Fruit fly (Drosophila melanogaster) whole organism, embryonic: ENCODE results near the gene CG13982.

Experiments
- CG10209 ChIP-seq: fragments of 200-800 bp; sonication (Bioruptor generic); optimal IDR thresholded peaks from 3 replicates; lab custom pipeline; 2017; ENCODE audit warnings: missing biosample characterization, mild to moderate bottlenecking, missing genetic modification characterization, missing genetic modification reagents
- CG10654 ChIP-seq: fragments of 200-800 bp; sonication (Bioruptor generic); optimal IDR thresholded peaks from 2 replicates; lab custom pipeline; 2016; ENCODE audit warnings: missing biosample characterization, missing genetic modification characterization
- CG12391 ChIP-seq: fragments of 200-800 bp; sonication (Bioruptor generic); optimal IDR thresholded peaks from 3 replicates; lab custom pipeline; 2018; ENCODE audit warnings: missing biosample characterization, mild to moderate bottlenecking, missing genetic modification characterization, moderate library complexity
- CG12942 ChIP-seq: fragments of 200-800 bp; sonication (Bioruptor generic); optimal IDR thresholded peaks from 3 replicates; lab custom pipeline; 2016; ENCODE audit warnings: missing biosample characterization, missing genetic modification characterization
- CG13123 ChIP-seq: fragments of 200-800 bp; sonication (Bioruptor generic); optimal IDR thresholded peaks from 2 replicates; lab custom pipeline; 2016; ENCODE audit warnings: missing biosample characterization, missing genetic modification characterization
- CG14667 ChIP-seq: fragments of 200-800 bp; sonication (Bioruptor generic); IDR thresholded peaks from 2 replicates; pipeline ENCODE4 v1.3.6; 2022; ENCODE audit warnings: missing biosample characterization, missing genetic modification characterization
- CG1529 ChIP-seq: fragments of 200-800 bp; sonication (Bioruptor generic); optimal IDR thresholded peaks from 3 replicates; lab custom pipeline; 2018; ENCODE audit warnings: missing biosample characterization, missing genetic modification characterization
- CG1603 ChIP-seq: fragments of 200-800 bp; sonication (Bioruptor generic); optimal IDR thresholded peaks from 2 replicates; lab custom pipeline; 2019; ENCODE audit warnings: missing biosample characterization, mild to moderate bottlenecking, missing genetic modification characterization, moderate library complexity
- CG1647 ChIP-seq: fragments of 200-800 bp; sonication (Bioruptor generic); optimal IDR thresholded peaks from 3 replicates; lab custom pipeline; 2016; ENCODE audit warnings: missing biosample characterization, missing genetic modification characterization
- CG16813 ChIP-seq: fragments of 200-800 bp; sonication (Bioruptor generic); IDR thresholded peaks from 3 replicates; pipeline ENCODE4 v1.3.6; 2022; ENCODE audit warnings: missing biosample characterization, missing genetic modification characterization; ENCODE audit not compliant: partially characterized antibody
- CG17186 ChIP-seq: fragments of 200-800 bp; sonication (Bioruptor generic); optimal IDR thresholded peaks from 3 replicates; lab custom pipeline; 2017; ENCODE audit warnings: missing biosample characterization, missing genetic modification reagents, missing genetic modification characterization
- CG17829 ChIP-seq: fragments of 200-800 bp; optimal IDR thresholded peaks from 2 replicates; lab custom pipeline; 2019; ENCODE audit warnings: missing biosample characterization, mild to moderate bottlenecking, missing genetic modification characterization, moderate library complexity
- CG2889 ChIP-seq: fragments of 200-800 bp; sonication (Bioruptor generic); IDR thresholded peaks from 3 replicates; pipeline ENCODE4 v1.3.6; 2022; ENCODE audit warnings: missing biosample characterization, missing genetic modification characterization
- CG34422 ChIP-seq: fragments of 200-800 bp; sonication (Bioruptor generic); IDR thresholded peaks from 3 replicates; pipeline ENCODE4 v1.3.6; 2022; ENCODE audit warnings: missing biosample characterization, missing genetic modification characterization
- CG42726 ChIP-seq: fragments of 200-800 bp; sonication (Bioruptor generic); IDR thresholded peaks from 2 replicates; pipeline ENCODE4 v1.3.6; 2022; ENCODE audit warnings: missing biosample characterization, missing genetic modification characterization; ENCODE audit not compliant: partially characterized antibody
- CG6765 ChIP-seq: fragments of 200-800 bp; sonication (Bioruptor generic); optimal IDR thresholded peaks from 3 replicates; lab custom pipeline; 2017; ENCODE audit warnings: missing biosample characterization, mild to moderate bottlenecking, missing genetic modification characterization
- CG6791 ChIP-seq: fragments of 200-800 bp; sonication (Bioruptor generic); IDR thresholded peaks from 3 replicates; pipeline ENCODE4 v1.3.6; 2022; ENCODE audit warnings: missing biosample characterization, missing genetic modification characterization; ENCODE audit not compliant: partially characterized antibody
- CG7372 ChIP-seq: fragments of 200-800 bp; sonication (Bioruptor generic); IDR thresholded peaks from 2 replicates; pipeline ENCODE4 v1.3.6; 2022; ENCODE audit warnings: missing biosample characterization, missing genetic modification characterization
- CG7556 ChIP-seq: fragments of 200-800 bp; sonication (Bioruptor generic); optimal IDR thresholded peaks from 2 replicates; lab custom pipeline; 2017; ENCODE audit warnings: missing biosample characterization, mild to moderate bottlenecking, missing genetic modification characterization
- CG7987 ChIP-seq: fragments of 200-800 bp; sonication (Bioruptor generic); optimal IDR thresholded peaks from 2 replicates; lab custom pipeline; 2018; ENCODE audit warnings: missing biosample characterization, mild to moderate bottlenecking, missing genetic modification characterization, moderate library complexity
- Dbx ChIP-seq: fragments of 200-800 bp; sonication (Bioruptor generic); IDR thresholded peaks from 3 replicates; pipeline ENCODE4 v1.3.6; 2022; ENCODE audit warnings: missing biosample characterization, missing genetic modification characterization
- Dref ChIP-seq: fragments of 200-800 bp; sonication (Bioruptor generic); IDR thresholded peaks from 2 replicates; pipeline ENCODE4 v1.3.6; 2022; ENCODE audit warnings: missing biosample characterization, missing genetic modification characterization
- Gsc ChIP-seq: fragments of 200-800 bp; sonication (Bioruptor generic); IDR thresholded peaks from 2 replicates; pipeline ENCODE4 v1.3.6; 2022; ENCODE audit warnings: missing biosample characterization, missing genetic modification characterization
- H15 ChIP-seq: fragments of 200-800 bp; sonication (Bioruptor generic); IDR thresholded peaks from 3 replicates; pipeline ENCODE4 v1.3.6; 2022; ENCODE audit warnings: missing biosample characterization, missing genetic modification characterization
- Hand ChIP-seq: fragments of 200-800 bp; sonication (Bioruptor generic); optimal IDR thresholded peaks from 2 replicates; lab custom pipeline; 2017; ENCODE audit warnings: mild to moderate bottlenecking, missing biosample characterization, missing genetic modification reagents, missing genetic modification characterization
- Oli ChIP-seq: fragments of 200-800 bp; sonication (Bioruptor generic); optimal IDR thresholded peaks from 2 replicates; lab custom pipeline; 2018; ENCODE audit warnings: missing biosample characterization, mild to moderate bottlenecking, missing genetic modification characterization, moderate library complexity
- Six4 ChIP-seq: fragments of 200-800 bp; sonication (Bioruptor generic); optimal IDR thresholded peaks from 2 replicates; lab custom pipeline; 2016; ENCODE audit warnings: missing biosample characterization, missing genetic modification characterization
- Tbp ChIP-seq: fragments of >200 bp; optimal IDR thresholded peaks from 2 replicates; lab custom pipeline; 2018; ENCODE audit warnings: missing biosample characterization, missing genetic modification characterization
- Vsx1 ChIP-seq: fragments of 200-800 bp; sonication (Bioruptor generic); optimal IDR thresholded peaks from 2 replicates; lab custom pipeline; 2017; ENCODE audit warnings: missing biosample characterization, mild to moderate bottlenecking, missing genetic modification characterization, missing genetic modification reagents
- cato ChIP-seq: fragments of 200-800 bp; sonication (Bioruptor generic); optimal IDR thresholded peaks from 2 replicates; lab custom pipeline; 2016; ENCODE audit warnings: missing biosample characterization, missing genetic modification characterization, borderline replicate concordance
- disco-r ChIP-seq: fragments of 200-800 bp; sonication (Bioruptor generic); optimal IDR thresholded peaks from 2 replicates; lab custom pipeline; 2016; ENCODE audit warnings: missing biosample characterization, missing genetic modification characterization
- dysf ChIP-seq: fragments of 200-800 bp; sonication (Bioruptor generic); IDR thresholded peaks from 3 replicates; pipeline ENCODE4 v1.3.6; 2022; ENCODE audit warnings: missing biosample characterization, missing genetic modification characterization
- eyg ChIP-seq: fragments of 200-800 bp; sonication (Bioruptor generic); optimal IDR thresholded peaks from 3 replicates; lab custom pipeline; 2016; ENCODE audit warnings: missing biosample characterization, missing genetic modification characterization
- fd3F ChIP-seq: fragments of 200-800 bp; sonication (Bioruptor generic); optimal IDR thresholded peaks from 2 replicates; lab custom pipeline; 2018; ENCODE audit warnings: missing biosample characterization, mild to moderate bottlenecking, missing genetic modification characterization, moderate library complexity
- fru ChIP-seq: fragments of >200 bp; optimal IDR thresholded peaks from 2 replicates; lab custom pipeline; 2017
- h ChIP-seq: fragments of >200 bp; optimal IDR thresholded peaks from 2 replicates; lab custom pipeline; 2017
- ken ChIP-seq: fragments of 200-800 bp; sonication (Bioruptor generic); IDR thresholded peaks from 3 replicates; pipeline ENCODE4 v1.3.6; 2022; ENCODE audit warnings: missing biosample characterization, missing genetic modification characterization
- lola ChIP-seq, 3 experiments: fragments of >200 bp in 2 of 3; fragments of 200-800 bp in 1 of 3; sonication (Bioruptor generic) in 1 of 3; optimal IDR thresholded peaks; 2 replicates each; lab custom pipeline; 2017 to 2019; ENCODE audit warnings: missing biosample characterization in 3 of 3, missing genetic modification characterization in 3 of 3, mild to moderate bottlenecking in 1 of 3, moderate library complexity in 1 of 3
- nau ChIP-seq: fragments of 200-800 bp; sonication (Bioruptor generic); optimal IDR thresholded peaks from 3 replicates; lab custom pipeline; 2017; ENCODE audit warnings: missing biosample characterization, mild to moderate bottlenecking, missing genetic modification characterization, missing genetic modification reagents
- pros ChIP-seq: fragments of 200-800 bp; sonication (Bioruptor generic); optimal IDR thresholded peaks from 3 replicates; lab custom pipeline; 2019; ENCODE audit warnings: missing biosample characterization, mild to moderate bottlenecking, missing genetic modification characterization, moderate library complexity
- ro ChIP-seq: fragments of 200-800 bp; sonication (Bioruptor generic); IDR thresholded peaks from 2 replicates; pipeline ENCODE4 v1.3.6; 2022; ENCODE audit warnings: missing biosample characterization, missing genetic modification characterization
- schlank ChIP-seq: fragments of 200-800 bp; sonication (Bioruptor generic); optimal IDR thresholded peaks from 2 replicates; lab custom pipeline; 2018; ENCODE audit warnings: missing biosample characterization, mild to moderate bottlenecking, missing genetic modification characterization
- sr ChIP-seq: fragments of 200-800 bp; sonication (Bioruptor generic); IDR thresholded peaks from 3 replicates; pipeline ENCODE4 v1.3.6; 2022; ENCODE audit warnings: missing biosample characterization, missing genetic modification characterization
- tap ChIP-seq: fragments of 200-800 bp; optimal IDR thresholded peaks from 3 replicates; lab custom pipeline; 2019; ENCODE audit warnings: missing biosample characterization, mild to moderate bottlenecking, missing genetic modification characterization, moderate library complexity
- tna ChIP-seq: fragments of 200-800 bp; sonication (Bioruptor generic); IDR thresholded peaks from 2 replicates; pipeline ENCODE4 v1.3.6; 2022; ENCODE audit warnings: missing biosample characterization, missing genetic modification characterization; ENCODE audit not compliant: partially characterized antibody
- ttk ChIP-seq: fragments of 200-800 bp; sonication (Bioruptor generic); IDR thresholded peaks from 2 replicates; pipeline ENCODE4 v2.1.2; 2022; ENCODE audit warnings: missing biosample characterization, missing genetic modification characterization
- usp ChIP-seq: fragments of >200 bp; optimal IDR thresholded peaks from 2 replicates; lab custom pipeline; 2017; ENCODE audit warnings: missing biosample characterization, missing genetic modification characterization
- zen2 ChIP-seq: fragments of 200-800 bp; sonication (Bioruptor generic); IDR thresholded peaks from 3 replicates; pipeline ENCODE4 v1.3.6; 2022; ENCODE audit warnings: missing biosample characterization, missing genetic modification characterization; ENCODE audit not compliant: partially characterized antibody
- zfh1 ChIP-seq: fragments of 200-800 bp; sonication (Bioruptor generic); IDR thresholded peaks from 3 replicates; pipeline ENCODE4 v1.3.6; 2022; ENCODE audit warnings: missing biosample characterization, missing genetic modification characterization

Gene CG13982

DNA sequence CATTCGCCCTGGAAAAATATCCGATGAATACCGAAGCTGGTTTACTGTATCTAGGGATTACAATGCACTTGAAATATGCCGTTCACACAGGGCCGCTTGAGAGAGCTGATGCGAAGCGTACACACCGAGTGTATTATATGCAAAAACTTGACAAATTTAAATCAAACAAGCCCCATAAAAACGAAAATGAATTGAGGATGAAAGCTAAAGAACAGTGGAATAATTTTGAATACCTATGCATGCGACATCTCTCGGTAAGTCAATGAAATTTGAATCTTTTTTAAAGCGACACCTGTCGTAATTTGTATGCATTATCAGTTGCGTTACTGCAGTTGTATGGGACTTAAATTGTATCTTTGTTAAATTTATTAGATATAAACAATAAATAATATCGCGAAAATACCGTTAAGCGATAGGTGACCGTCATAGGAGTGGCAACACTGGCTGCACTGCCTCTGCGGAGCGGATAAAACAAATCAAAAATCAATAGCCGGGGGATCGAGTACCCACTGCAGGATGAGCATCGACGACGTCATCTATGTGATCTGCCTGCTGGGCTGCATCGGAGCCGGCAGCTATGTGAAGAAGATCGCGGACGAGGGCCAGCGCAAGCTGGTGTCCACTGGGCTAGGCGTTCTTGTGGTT, 44.0 kb downstream of the CG13982 start, which contains the start of gene frj (continued):
- peak in 2 of 3 experiments; percentile 26 to 91 for TF ChIP-seq lola (GFP tag; optimal IDR thresholded peaks at IDR 0.05; lab: Kevin White, UChicago)
- no peak for TF ChIP-seq h (lab: Kevin White, UChicago)
- TF ChIP-seq fd3F (GFP tag; lab: Kevin White, UChicago) = peak; percentile 54
- TF ChIP-seq CG42726 = peak; percentile 59; the same call in 1 of the 2 replicates
- TF ChIP-seq CG6765 (GFP tag; lab: Kevin White, UChicago) = no peak
- peak; percentile 61 for TF ChIP-seq cato
- TF ChIP-seq usp (GFP tag; lab: Kevin White, UChicago) = no peak
- TF ChIP-seq nau (GFP tag; lab: Kevin White, UChicago) = no peak
- TF ChIP-seq CG14667 (GFP tag; lab: Robert Waterston, UW) = peak; percentile 34; the same call in 1 of the 2 replicates
- TF ChIP-seq CG1529 (GFP tag; lab: Kevin White, UChicago) = no peak
- TF ChIP-seq CG17186 (GFP tag; lab: Kevin White, UChicago) = peak; percentile 63
- TF ChIP-seq Tbp (GFP tag; lab: Kevin White, UChicago) = no peak
- TF ChIP-seq pros (GFP tag; lab: Kevin White, UChicago) = no peak
- peak; percentile 73 for TF ChIP-seq CG12391 (tag; lab: Kevin White, UChicago)
- TF ChIP-seq tap = no peak
- TF ChIP-seq schlank = no peak
- TF ChIP-seq sr (GFP tag; lab: Robert Waterston, UW) = 0 out of 3 replicates have a peak, but pooled peaks have one; percentile 12
- no peak for TF ChIP-seq disco-r (GFP tag; lab: Kevin White, UChicago)
- TF ChIP-seq CG7987 = no peak
- peak; percentile 58 for TF ChIP-seq CG10654 (GFP tag; lab: Kevin White, UChicago)
- TF ChIP-seq H15 = no peak
- TF ChIP-seq CG1647 (GFP tag; lab: Kevin White, UChicago) = peak; percentile 19
- TF ChIP-seq Six4 = peak; percentile 32
- TF ChIP-seq CG7556 (GFP tag; lab: Kevin White, UChicago) = peak; percentile 32
- TF ChIP-seq CG12942 (GFP tag; lab: Kevin White, UChicago) = peak; percentile 70
- TF ChIP-seq ttk (GFP tag; lab: Robert Waterston, UW) = peak; percentile 51; the same call in 1 of the 2 replicates
- no peak for TF ChIP-seq Hand (GFP tag; lab: Kevin White, UChicago)
- no peak for TF ChIP-seq fru (lab: Kevin White, UChicago)
- peak; percentile 59; the same call in 2 of the 3 replicates for TF ChIP-seq zfh1
- TF ChIP-seq Gsc (GFP tag; lab: Robert Waterston, UW) = no peak
- TF ChIP-seq CG13123 (GFP tag; lab: Kevin White, UChicago) = peak; percentile 33
- TF ChIP-seq tna (GFP tag; lab: Robert Waterston, UW) = no peak
- peak; percentile 59; the same call in 2 of the 3 replicates for TF ChIP-seq Dbx
- no peak for TF ChIP-seq CG7372 (GFP tag; lab: Robert Waterston, UW)
- peak; percentile 74; the same call in 2 of the 3 replicates for TF ChIP-seq ken (GFP tag; lab: Robert Waterston, UW)
- peak; percentile 37; the same call in 2 of the 3 replicates for TF ChIP-seq CG6791
- peak; percentile 72; the same call in 2 of the 3 replicates for TF ChIP-seq CG16813 (GFP tag; lab: Robert Waterston, UW)
- TF ChIP-seq Dref = peak; percentile 51
- peak; percentile 53 for TF ChIP-seq CG10209 (GFP tag; lab: Kevin White, UChicago)
- TF ChIP-seq zen2 (GFP tag; lab: Robert Waterston, UW) = peak; percentile 33; the same call in 1 of the 3 replicates
- no peak for TF ChIP-seq ro (GFP tag; lab: Robert Waterston, UW)
- TF ChIP-seq CG2889 (GFP tag; lab: Robert Waterston, UW) = 0 out of 3 replicates have a peak, but pooled peaks have one; percentile 5
- peak; percentile 62 for TF ChIP-seq dysf (GFP tag; lab: Robert Waterston, UW)
- TF ChIP-seq CG17829 (tag; lab: Kevin White, UChicago) = peak; percentile 65
- peak; percentile 43 for TF ChIP-seq Vsx1
- TF ChIP-seq Oli (tag; lab: Kevin White, UChicago) = peak; percentile 49
- peak; percentile 62; the same call in 1 of the 3 replicates for TF ChIP-seq CG34422 (GFP tag; lab: Robert Waterston, UW)
- peak; percentile 42 for TF ChIP-seq eyg (GFP tag; lab: Kevin White, UChicago)
- peak; percentile 88 for TF ChIP-seq CG1603 (tag; lab: Kevin White, UChicago)
